Worm (Caenorhabditis elegans): ENCODE results near the gene str-40.

DNA sequence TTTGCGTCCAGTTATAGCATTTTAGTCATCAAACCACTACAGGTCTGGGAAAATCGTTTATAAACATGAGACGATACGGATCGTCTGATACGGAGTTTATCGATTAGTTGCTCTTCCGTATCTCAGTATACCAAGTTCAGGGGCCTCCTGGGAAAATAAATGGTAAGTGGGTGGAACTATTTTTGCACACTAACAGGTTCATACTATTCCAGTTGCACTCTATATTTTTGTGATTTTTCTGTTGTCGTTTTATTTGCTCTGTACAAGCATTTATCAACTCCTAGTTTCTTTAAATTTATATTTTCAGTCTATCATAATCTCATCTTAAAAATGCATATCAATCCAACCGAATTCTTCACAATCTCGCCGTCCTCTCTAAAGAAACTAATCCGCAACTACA, 46.0 kb upstream of the str-40 start, which contains the start of gene Y73C8C.3:
- no peak for TF ChIP-seq aha-1 (tag)
- no peak for TF ChIP-seq nhr-237 (tag; optimal IDR thresholded peaks at IDR 0.05)
- TF ChIP-seq T20F7.1 (GFP tag; optimal IDR thresholded peaks at IDR 0.05) = no peak
- no peak for TF ChIP-seq nhr-76 (tag; optimal IDR thresholded peaks at IDR 0.05)
- no peak for TF ChIP-seq zip-11 (GFP tag; IDR thresholded peaks at IDR 0.05)
